Fruit fly (Drosophila melanogaster): ENCODE results near the gene cpb.

DNA sequence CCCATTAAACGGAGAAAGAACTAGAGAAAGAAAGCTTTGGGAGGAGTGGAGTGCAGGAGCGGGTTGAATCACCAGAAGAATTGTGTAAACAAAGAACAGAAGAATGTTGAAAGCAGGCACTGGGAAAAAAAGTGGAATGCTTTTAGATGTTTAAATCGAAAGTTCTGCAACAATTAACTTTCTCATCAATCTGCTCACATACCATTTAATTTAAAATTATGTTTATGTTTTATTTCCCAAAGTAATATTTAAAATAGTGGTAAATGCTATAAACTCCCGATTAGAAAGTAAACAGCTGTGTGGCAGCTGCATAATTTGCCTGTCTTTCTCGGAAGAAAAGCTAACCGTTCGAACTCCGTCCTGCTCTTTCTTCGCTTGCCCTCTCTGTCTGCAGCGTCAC lies 33.4 kb downstream of the cpb start:
- TF ChIP-seq ovo (GFP tag; optimal IDR thresholded peaks at IDR 0.05) (no peak), kay (GFP tag; ENCODE audit: borderline replicate concordance) (no peak), CG5204 (GFP tag; optimal IDR thresholded peaks at IDR 0.05) (no peak), toe (GFP tag; optimal IDR thresholded peaks at IDR 0.05) (no peak), CG12768 (GFP tag; optimal IDR thresholded peaks at IDR 0.05) (no peak), CG14711 (tag; optimal IDR thresholded peaks at IDR 0.05) (no peak), Hr96 (GFP tag; optimal IDR thresholded peaks at IDR 0.05) (no peak), Mnt (GFP tag; optimal IDR thresholded peaks at IDR 0.05) (no peak), CG1620 (GFP tag; optimal IDR thresholded peaks at IDR 0.05) (no peak), CG33017 (tag; optimal IDR thresholded peaks at IDR 0.05) (no peak), CG7101 (tag; optimal IDR thresholded peaks at IDR 0.05) (no peak)
